Fruit fly (Drosophila melanogaster): ENCODE data around the gene CG2082.

The CG2082 gene

dm6 chr3R:5791497-5791896 lies 10.6 kb upstream of the CG2082 start, which contains the start of gene Hpf1 (continued):
- TF ChIP-seq so (GFP tag; IDR thresholded peaks at IDR 0.05) (peak; percentile 96), CG18764 (GFP tag; optimal IDR thresholded peaks at IDR 0.05) (peak; percentile 97), chif (GFP tag; optimal IDR thresholded peaks at IDR 0.05) (peak; percentile 98), CG9876 (GFP tag; optimal IDR thresholded peaks at IDR 0.05) (peak; percentile 97), Kr (GFP tag; optimal IDR thresholded peaks at IDR 0.05) (peak; percentile 4), Sox100B (GFP tag; optimal IDR thresholded peaks at IDR 0.05) (peak; percentile 96), CG14667 (GFP tag; IDR thresholded peaks at IDR 0.05) (peak; percentile 96), CG12104 (GFP tag; optimal IDR thresholded peaks at IDR 0.05) (peak; percentile 95), CG15601 (tag; optimal IDR thresholded peaks at IDR 0.05) (peak; percentile 95), schlank (tag; optimal IDR thresholded peaks at IDR 0.05) (peak; percentile 98), Drgx (GFP tag; IDR thresholded peaks at IDR 0.05) (peak; percentile 98), CG32767 (GFP tag; IDR thresholded peaks at IDR 0.05) (peak; percentile 97), CG3838 (GFP tag; optimal IDR thresholded peaks at IDR 0.05) (peak; percentile 95), CG9932 (GFP tag; IDR thresholded peaks at IDR 0.05) (peak; percentile 98), Optix (GFP tag; IDR thresholded peaks at IDR 0.05) (peak; percentile 96), dysf (GFP tag; IDR thresholded peaks at IDR 0.05) (peak; percentile 99), CG30431 (GFP tag; optimal IDR thresholded peaks at IDR 0.05) (peak; percentile 98), CG4360 (GFP tag; IDR thresholded peaks at IDR 0.05) (peak; percentile 73), CG6791 (GFP tag; IDR thresholded peaks at IDR 0.05; ENCODE audit: partially characterized antibody) (peak; percentile 59; the same call in 1 of the 3 replicates), fd102C (GFP tag; optimal IDR thresholded peaks at IDR 0.05) (peak; percentile 63), vvl (GFP tag; IDR thresholded peaks at IDR 0.05) (peak; percentile 98), CG31224 (GFP tag; IDR thresholded peaks at IDR 0.05) (peak; percentile 95), E2f2 (GFP tag; IDR thresholded peaks at IDR 0.05) (peak; percentile 86), CG13123 (GFP tag; optimal IDR thresholded peaks at IDR 0.05) (peak; percentile 95), salm (tag; optimal IDR thresholded peaks at IDR 0.05) (peak; percentile 97), lola (GFP tag; optimal IDR thresholded peaks at IDR 0.05) (peak in 1 of 3 experiments; percentile 96), ewg (GFP tag; optimal IDR thresholded peaks at IDR 0.05) (peak; percentile 93), BEAF-32 (GFP tag; optimal IDR thresholded peaks at IDR 0.05) (peak; percentile 44), pita (GFP tag; optimal IDR thresholded peaks at IDR 0.05) (no peak), CG6272 (GFP tag; IDR thresholded peaks at IDR 0.05) (peak; percentile 98), cad (GFP tag; optimal IDR thresholded peaks at IDR 0.05) (no peak), trh (GFP tag; optimal IDR thresholded peaks at IDR 0.05) (peak; percentile 96), CG32532 (GFP tag; IDR thresholded peaks at IDR 0.05) (peak; percentile 99), bsh (GFP tag; optimal IDR thresholded peaks at IDR 0.05) (peak; percentile 97 to 98), slou (GFP tag; optimal IDR thresholded peaks at IDR 0.05) (peak; percentile 96), CG9437 (GFP tag; optimal IDR thresholded peaks at IDR 0.05) (peak; percentile 92), CG31365 (tag; optimal IDR thresholded peaks at IDR 0.05) (peak; percentile 90), fu2 (GFP tag; optimal IDR thresholded peaks at IDR 0.05) (peak; percentile 99), pnt (GFP tag; optimal IDR thresholded peaks at IDR 0.05) (peak; percentile 98), kni (GFP tag; optimal IDR thresholded peaks at IDR 0.05) (peak; percentile 68), amos (GFP tag; IDR thresholded peaks at IDR 0.05; ENCODE audit: partially characterized antibody) (no peak), ERR (GFP tag; optimal IDR thresholded peaks at IDR 0.05) (peak; percentile 97), Six4 (GFP tag; optimal IDR thresholded peaks at IDR 0.05) (peak; percentile 98), ems (GFP tag; optimal IDR thresholded peaks at IDR 0.05) (peak; percentile 99), CG8290 (GFP tag; optimal IDR thresholded peaks at IDR 0.05) (peak; percentile 92), CG8290 (tag; optimal IDR thresholded peaks at IDR 0.05) (peak; percentile 82 to 98), Elba2 (GFP tag; optimal IDR thresholded peaks at IDR 0.05) (peak; percentile 78), HmgZ (tag; optimal IDR thresholded peaks at IDR 0.05) (peak; percentile 99), CG10565 (GFP tag; optimal IDR thresholded peaks at IDR 0.05) (peak; percentile 92), CG10543 (GFP tag; optimal IDR thresholded peaks at IDR 0.05) (peak; percentile 95), pho (GFP tag; optimal IDR thresholded peaks at IDR 0.05) (peak; percentile 99), CG3065 (GFP tag; optimal IDR thresholded peaks at IDR 0.05) (peak; percentile 98)

All from whole organism, embryonic.